Fruit fly (Drosophila melanogaster): ENCODE results near the gene Alr.
A peak's percentile ranks its signal among the peaks of the same experiment; 100 is the strongest.

Alr gene

dm6 chrX:19750626-19751149 lies 2.6 kb downstream of the Alr start, which contains the start of gene Abcd3 (continued):
- TF ChIP-seq Gsc (GFP tag; IDR thresholded peaks at IDR 0.05): no peak
- no peak for TF ChIP-seq Six4 (GFP tag; optimal IDR thresholded peaks at IDR 0.05)
- no peak for TF ChIP-seq CG43689 (GFP tag; IDR thresholded peaks at IDR 0.05)
- no peak for TF ChIP-seq ase (GFP tag; IDR thresholded peaks at IDR 0.05)
- TF ChIP-seq HHEX (GFP tag; optimal IDR thresholded peaks at IDR 0.05): peak; percentile 28
- peak; percentile 60 for TF ChIP-seq CG9932 (GFP tag; IDR thresholded peaks at IDR 0.05)
- TF ChIP-seq CG42726 (GFP tag; IDR thresholded peaks at IDR 0.05; ENCODE audit: partially characterized antibody): peak; percentile 67; the same call in 1 of the 2 replicates
- no peak for TF ChIP-seq Dip2 (GFP tag; IDR thresholded peaks at IDR 0.05)
- no peak for TF ChIP-seq Sox102F (GFP tag; optimal IDR thresholded peaks at IDR 0.05)
- TF ChIP-seq CG11504 (tag; optimal IDR thresholded peaks at IDR 0.05): peak; percentile 10
- peak; percentile 26 for TF ChIP-seq PHDP (tag; optimal IDR thresholded peaks at IDR 0.05)
- peak; percentile 56; the same call in 1 of the 3 replicates for TF ChIP-seq ken (GFP tag; IDR thresholded peaks at IDR 0.05)
- TF ChIP-seq cg (GFP tag; optimal IDR thresholded peaks at IDR 0.05): peak; percentile 76
- peak; percentile 88 for TF ChIP-seq CG34376 (GFP tag; optimal IDR thresholded peaks at IDR 0.05)
- TF ChIP-seq wor (GFP tag; IDR thresholded peaks at IDR 0.05): no peak
- no peak for TF ChIP-seq CG18476 (GFP tag; optimal IDR thresholded peaks at IDR 0.05)
- peak; percentile 68 for TF ChIP-seq nerfin-1 (tag; optimal IDR thresholded peaks at IDR 0.05)
- TF ChIP-seq CG1832 (GFP tag; optimal IDR thresholded peaks at IDR 0.05): peak; percentile 87
- no peak for TF ChIP-seq eve (GFP tag; optimal IDR thresholded peaks at IDR 0.05)
- TF ChIP-seq CG17912 (GFP tag; optimal IDR thresholded peaks at IDR 0.05): peak; percentile 17
- no peak for TF ChIP-seq CG2120 (GFP tag; optimal IDR thresholded peaks at IDR 0.05)
- peak; percentile 58 for TF ChIP-seq knrl (GFP tag; IDR thresholded peaks at IDR 0.05; ENCODE audit: partially characterized antibody)
- TF ChIP-seq tap (tag; optimal IDR thresholded peaks at IDR 0.05): no peak
- TF ChIP-seq CG6765 (GFP tag; optimal IDR thresholded peaks at IDR 0.05): peak; percentile 25
- no peak for TF ChIP-seq psq (GFP tag; optimal IDR thresholded peaks at IDR 0.05)
- TF ChIP-seq Xrp1 (GFP tag; IDR thresholded peaks at IDR 0.05): no peak
- 0 out of 2 replicates have a peak, but pooled peaks have one; percentile 24 for TF ChIP-seq CG31441 (GFP tag; IDR thresholded peaks at IDR 0.05)
- no peak for TF ChIP-seq CG8281 (tag; optimal IDR thresholded peaks at IDR 0.05)
- TF ChIP-seq Antp (GFP tag; optimal IDR thresholded peaks at IDR 0.05): peak; percentile 27
- peak; percentile 74 for TF ChIP-seq Bgb (GFP tag; IDR thresholded peaks at IDR 0.05; ENCODE audit: partially characterized antibody)
- TF ChIP-seq CG11085 (GFP tag; IDR thresholded peaks at IDR 0.05): no peak
- peak; percentile 50 for TF ChIP-seq MBD-R2 (GFP tag; IDR thresholded peaks at IDR 0.05)
- no peak for TF ChIP-seq CkIIα-i1 (GFP tag; IDR thresholded peaks at IDR 0.05)
- TF ChIP-seq CG11560 (tag; IDR thresholded peaks at IDR 0.05): no peak
- TF ChIP-seq Gug (GFP tag; IDR thresholded peaks at IDR 0.05): no peak; the same call in 3 of the 4 replicates
- TF ChIP-seq CG3163 (GFP tag; optimal IDR thresholded peaks at IDR 0.05): peak; percentile 57
- no peak for TF ChIP-seq CG2199 (GFP tag; IDR thresholded peaks at IDR 0.05)
- peak; percentile 100 for TF ChIP-seq CG17385 (GFP tag; optimal IDR thresholded peaks at IDR 0.05)
- TF ChIP-seq CG17186 (GFP tag; optimal IDR thresholded peaks at IDR 0.05): peak; percentile 40
- TF ChIP-seq mld (GFP tag; IDR thresholded peaks at IDR 0.05; ENCODE audit: partially characterized antibody): peak; percentile 60; the same call in 1 of the 3 replicates
- TF ChIP-seq Nf-YC (tag; optimal IDR thresholded peaks at IDR 0.05): peak; percentile 65
- peak; percentile 76 for TF ChIP-seq Dll (GFP tag; IDR thresholded peaks at IDR 0.05; ENCODE audit: partially characterized antibody)
- no peak for TF ChIP-seq br (optimal IDR thresholded peaks at IDR 0.05)
- peak; percentile 99 for TF ChIP-seq Sry-β (GFP tag; optimal IDR thresholded peaks at IDR 0.05)
- no peak for TF ChIP-seq CG1647 (GFP tag; optimal IDR thresholded peaks at IDR 0.05)
- no peak for TF ChIP-seq CG10274 (GFP tag; optimal IDR thresholded peaks at IDR 0.05)
- TF ChIP-seq Med (GFP tag): peak; percentile 92
- peak; percentile 11 for TF ChIP-seq salm (tag; optimal IDR thresholded peaks at IDR 0.05)
- no peak for TF ChIP-seq pfk (GFP tag; optimal IDR thresholded peaks at IDR 0.05)
- peak; percentile 56 for TF ChIP-seq CG2116 (GFP tag; optimal IDR thresholded peaks at IDR 0.05)
- no peak for TF ChIP-seq CG17568 (GFP tag; optimal IDR thresholded peaks at IDR 0.05)
